Fruit fly (Drosophila melanogaster): Measurements from ENCODE around the gene Jon65Ai.

The Jon65Ai gene

DNA sequence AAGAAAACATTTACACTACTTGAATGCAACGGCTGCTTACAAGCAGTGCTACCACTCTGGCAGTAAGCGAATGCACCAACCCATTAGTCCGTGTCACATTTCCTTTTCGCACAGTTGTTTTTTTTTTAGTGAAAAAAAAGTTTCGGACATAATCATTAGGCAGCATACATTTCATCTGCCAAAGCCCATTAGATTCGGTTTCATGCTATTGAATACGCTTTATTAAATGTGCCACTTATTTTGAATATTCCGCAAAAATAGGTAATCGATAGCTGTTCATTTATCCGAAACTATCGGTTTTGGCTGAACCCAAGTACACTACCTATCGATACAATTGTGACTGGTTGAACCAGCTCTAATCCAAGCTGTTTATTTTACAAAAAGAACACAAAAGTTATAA lies 560 bp upstream of the Jon65Ai start, which contains the start of gene tant (continued):
- TF ChIP-seq CG8478 (optimal IDR thresholded peaks at IDR 0.05) (peak; percentile 96), CHES-1-like (GFP tag; optimal IDR thresholded peaks at IDR 0.05) (peak; percentile 53), CG17361 (GFP tag; IDR thresholded peaks at IDR 0.05) (peak; percentile 57; the same call in 2 of the 3 replicates), Med (GFP tag) (peak; percentile 65), HLH4C (GFP tag; IDR thresholded peaks at IDR 0.05; ENCODE audit: partially characterized antibody) (peak; percentile 89), Mes4 (GFP tag; optimal IDR thresholded peaks at IDR 0.05) (no peak), CG1832 (GFP tag; optimal IDR thresholded peaks at IDR 0.05) (no peak), CG2129 (GFP tag; IDR thresholded peaks at IDR 0.05; ENCODE audit: partially characterized antibody) (peak; percentile 84), CG3995 (GFP tag; optimal IDR thresholded peaks at IDR 0.05) (peak; percentile 94), CG6683 (GFP tag; optimal IDR thresholded peaks at IDR 0.05) (no peak), nmo (GFP tag; optimal IDR thresholded peaks at IDR 0.05) (peak; percentile 77), Camta (GFP tag; optimal IDR thresholded peaks at IDR 0.05) (peak; percentile 41), CG33557 (GFP tag; optimal IDR thresholded peaks at IDR 0.05) (no peak), nerfin-1 (tag; optimal IDR thresholded peaks at IDR 0.05) (no peak), CG9876 (GFP tag; optimal IDR thresholded peaks at IDR 0.05) (peak; percentile 36), kni (GFP tag; optimal IDR thresholded peaks at IDR 0.05) (no peak), gro (GFP tag; optimal IDR thresholded peaks at IDR 0.05) (no peak), inv (GFP tag; IDR thresholded peaks at IDR 0.05; ENCODE audit: partially characterized antibody) (peak; percentile 92), CG6791 (GFP tag; IDR thresholded peaks at IDR 0.05; ENCODE audit: partially characterized antibody) (peak; percentile 90), CG17829 (tag; optimal IDR thresholded peaks at IDR 0.05) (peak; percentile 8), esg (GFP tag; conservative IDR thresholded peaks at IDR 0.05) (no peak), fu2 (GFP tag; optimal IDR thresholded peaks at IDR 0.05) (peak; percentile 7), Jarid2 (GFP tag; optimal IDR thresholded peaks at IDR 0.05) (peak; percentile 15), Lhr (GFP tag; optimal IDR thresholded peaks at IDR 0.05) (peak; percentile 74), CG10267 (tag; optimal IDR thresholded peaks at IDR 0.05) (peak; percentile 50), Nf-YC (tag; optimal IDR thresholded peaks at IDR 0.05) (peak; percentile 95), unc-4 (GFP tag; IDR thresholded peaks at IDR 0.05; ENCODE audit: partially characterized antibody) (peak; percentile 86), CG7745 (tag; optimal IDR thresholded peaks at IDR 0.05) (no peak), bowl (GFP tag; IDR thresholded peaks at IDR 0.05) (no peak), CG10147 (GFP tag; optimal IDR thresholded peaks at IDR 0.05) (no peak), pzg (GFP tag; optimal IDR thresholded peaks at IDR 0.05) (peak; percentile 76), CG18764 (GFP tag; optimal IDR thresholded peaks at IDR 0.05) (peak; percentile 6), Mad (GFP tag; optimal IDR thresholded peaks at IDR 0.05) (peak; percentile 2), gce (GFP tag; IDR thresholded peaks at IDR 0.05) (no peak), CG5180 (GFP tag; optimal IDR thresholded peaks at IDR 0.05) (no peak), MBD-R2 (GFP tag; IDR thresholded peaks at IDR 0.05) (peak; percentile 51), nom (GFP tag; optimal IDR thresholded peaks at IDR 0.05) (no peak), Myb (GFP tag; optimal IDR thresholded peaks at IDR 0.05) (peak; percentile 100), CG16863 (GFP tag; optimal IDR thresholded peaks at IDR 0.05) (no peak), trem (tag; optimal IDR thresholded peaks at IDR 0.05) (peak; percentile 96), Spps (tag; optimal IDR thresholded peaks at IDR 0.05) (no peak), sug (tag; optimal IDR thresholded peaks at IDR 0.05) (peak; percentile 45), slp2 (GFP tag; optimal IDR thresholded peaks at IDR 0.05) (no peak), CG14860 (GFP tag; IDR thresholded peaks at IDR 0.05; ENCODE audit: partially characterized antibody) (peak; percentile 86), CG10979 (tag; optimal IDR thresholded peaks at IDR 0.05) (peak; percentile 12), CG7839 (tag; optimal IDR thresholded peaks at IDR 0.05) (peak; percentile 20), CG31365 (tag; optimal IDR thresholded peaks at IDR 0.05) (peak; percentile 95), p53 (GFP tag; optimal IDR thresholded peaks at IDR 0.05) (peak; percentile 19), CG10959 (GFP tag; IDR thresholded peaks at IDR 0.05) (no peak), Antp (GFP tag; optimal IDR thresholded peaks at IDR 0.05) (peak; percentile 2)
